Worm (Caenorhabditis elegans): ENCODE results near the gene F14F9.4.

- TF ChIP-seq unc-39 (tag; optimal IDR thresholded peaks at IDR 0.05) (no peak), nhr-23 (tag; optimal IDR thresholded peaks at IDR 0.05) (no peak), nhr-237 (tag; optimal IDR thresholded peaks at IDR 0.05) (no peak), lin-13 (GFP tag; optimal IDR thresholded peaks at IDR 0.05) (no peak), nhr-11 (tag; optimal IDR thresholded peaks at IDR 0.05) (no peak), ama-1 (optimal IDR thresholded peaks at IDR 0.05) (no peak), nhr-25 (tag; optimal IDR thresholded peaks at IDR 0.05) (no peak), unc-62 (GFP tag; optimal IDR thresholded peaks at IDR 0.05) (no peak), crh-2 (tag; optimal IDR thresholded peaks at IDR 0.05) (no peak)
Measured at ce11 chrV:5178051-5178450, 45.5 kb downstream of the F14F9.4 start.
